Worm (Caenorhabditis elegans): Measurements from ENCODE around the gene syf-3.

The syf-3 gene

ce11 chrV:5986755-5987154, 46.9 kb downstream of the syf-3 start, which contains the start of gene C10F3.7:
C10F3.7 (minus strand) TSS chrV:5986855.
- TF ChIP-seq unc-62 (GFP tag; optimal IDR thresholded peaks at IDR 0.05) = no peak

- TF ChIP-seq unc-62 (GFP tag; optimal IDR thresholded peaks at IDR 0.05) = no peak
These were observed 50.6 kb downstream of the syf-3 start, which contains the start of gene fut-8 for ce11 chrV:5990383-5990782. fut-8 (minus strand) TSS chrV:5990483.

- no peak for TF ChIP-seq unc-62 (GFP tag; optimal IDR thresholded peaks at IDR 0.05)
These were observed 51.8 kb downstream of the syf-3 start for ce11 chrV:5991490-5992069.

Data from whole organism, dauer.